Worm (Caenorhabditis elegans) whole organism, L4 larva: ENCODE measurements around the gene fbxa-137.

Experiments
- D1046.2 ChIP-seq: fragments of 200-800 bp; sonication (Bioruptor generic); IDR thresholded peaks from 2 replicates; pipeline ENCODE4 v1.3.6; 2022; ENCODE audit warnings: missing genetic modification characterization, missing compliant biosample characterization
- F26F4.8 ChIP-seq: fragments of 200-800 bp; sonication (Bioruptor generic); conservative IDR thresholded peaks from 2 replicates; pipeline ENCODE4 v1.3.6; 2022; ENCODE audit warnings: missing genetic modification characterization, missing compliant biosample characterization
- F37D6.2 ChIP-seq: sonication (generic microtip); optimal IDR thresholded peaks from 2 replicates; lab custom pipeline; 2016; ENCODE audit warnings: mild to moderate bottlenecking, missing genetic modification characterization, missing compliant biosample characterization
- R02D3.7 ChIP-seq: fragments of 150-350 bp; sonication (generic microtip); optimal IDR thresholded peaks from 3 replicates; lab custom pipeline; 2014; ENCODE audit warnings: missing biosample characterization, missing genetic modification characterization
- Y48G9A.11 ChIP-seq: fragments of 200-800 bp; sonication (Bioruptor generic); IDR thresholded peaks from 2 replicates; pipeline ENCODE4 v1.3.6; 2022; ENCODE audit warnings: missing genetic modification reagents, missing genetic modification characterization, missing compliant biosample characterization
- Y75B8A.6 ChIP-seq: fragments of 200-800 bp; sonication (Bioruptor generic); IDR thresholded peaks from 2 replicates; pipeline ENCODE4 v1.3.6; 2022; ENCODE audit warnings: missing genetic modification reagents, missing genetic modification characterization, missing compliant biosample characterization
- ZK337.2 ChIP-seq: fragments of 200-800 bp; sonication (Bioruptor generic); IDR thresholded peaks from 2 replicates; pipeline ENCODE4 v1.3.6; 2022; ENCODE audit warnings: missing genetic modification reagents, missing genetic modification characterization, missing compliant biosample characterization
- aha-1 ChIP-seq: fragments of 150-350 bp; peaks from one replicate; lab custom pipeline; 2014; ENCODE audit warnings: missing biosample characterization, missing genetic modification characterization
- aly-2 ChIP-seq: sonication (generic microtip); optimal IDR thresholded peaks from 2 replicates; lab custom pipeline; 2018; ENCODE audit warnings: missing biosample characterization, missing genetic modification characterization
- ceh-20 ChIP-seq: fragments of 200-800 bp; sonication (Bioruptor generic); IDR thresholded peaks from 2 replicates; pipeline ENCODE4 v1.3.6; 2022; ENCODE audit warnings: missing genetic modification reagents, missing genetic modification characterization, missing compliant biosample characterization
- ceh-28 ChIP-seq: fragments of 150-350 bp; optimal IDR thresholded peaks from 2 replicates; lab custom pipeline; 2014; ENCODE audit warnings: missing biosample characterization, missing genetic modification reagents, missing genetic modification characterization
- ceh-62 ChIP-seq: sonication (generic microtip); optimal IDR thresholded peaks from 2 replicates; lab custom pipeline; 2017; ENCODE audit warnings: missing biosample characterization, missing genetic modification characterization
- ces-1 ChIP-seq: fragments of 150-350 bp; sonication (generic microtip); optimal IDR thresholded peaks from 4 replicates; lab custom pipeline; 2014; ENCODE audit warnings: missing biosample characterization, missing genetic modification reagents, missing genetic modification characterization
- cey-2 ChIP-seq: sonication (generic microtip); optimal IDR thresholded peaks from 3 replicates; lab custom pipeline; 2017; ENCODE audit warnings: missing genetic modification characterization, mild to moderate bottlenecking, missing compliant biosample characterization, antibody characterized with exemption, borderline replicate concordance; ENCODE audit not compliant: insufficient read depth
- daf-12 ChIP-seq: fragments of 150-350 bp; optimal IDR thresholded peaks from 2 replicates; lab custom pipeline; 2014; ENCODE audit warnings: missing biosample characterization, missing genetic modification reagents, missing genetic modification characterization
- daf-16 ChIP-seq, 3 experiments: sonication (generic microtip); optimal IDR thresholded peaks; 2 replicates each; lab custom pipeline; 2016 to 2017; ENCODE audit warnings: missing genetic modification characterization in 3 of 3, missing genetic modification reagents in 3 of 3, mild to moderate bottlenecking in 2 of 3, missing compliant biosample characterization in 2 of 3, missing biosample characterization in 1 of 3, moderate library complexity in 1 of 3
- dpl-1 ChIP-seq: fragments of 150-350 bp; optimal IDR thresholded peaks from 2 replicates; lab custom pipeline; 2014; ENCODE audit warnings: missing biosample characterization, missing genetic modification reagents, missing genetic modification characterization
- duxl-1 ChIP-seq: sonication (generic microtip); optimal IDR thresholded peaks from 2 replicates; lab custom pipeline; 2016; ENCODE audit warnings: mild to moderate bottlenecking, missing genetic modification characterization, moderate library complexity, missing compliant biosample characterization; ENCODE audit not compliant: poor library complexity
- dve-1 ChIP-seq: sonication (generic microtip); optimal IDR thresholded peaks from 2 replicates; lab custom pipeline; 2017; ENCODE audit warnings: antibody characterized with exemption, mild to moderate bottlenecking, missing genetic modification characterization, missing compliant biosample characterization; ENCODE audit not compliant: insufficient read depth
- egl-43 ChIP-seq: fragments of 200-800 bp; sonication (Bioruptor generic); IDR thresholded peaks from 2 replicates; pipeline ENCODE4 v1.3.6; 2022; ENCODE audit warnings: missing genetic modification reagents, missing genetic modification characterization, missing compliant biosample characterization
- hlh-11 ChIP-seq: fragments of 200-800 bp; sonication (Bioruptor generic); optimal IDR thresholded peaks from 2 replicates; lab custom pipeline; 2018; ENCODE audit warnings: mild to moderate bottlenecking, missing genetic modification characterization, missing compliant biosample characterization
- hlh-30 ChIP-seq: sonication (generic microtip); optimal IDR thresholded peaks from 2 replicates; lab custom pipeline; 2017; ENCODE audit warnings: antibody characterized with exemption, mild to moderate bottlenecking, missing genetic modification characterization, missing compliant biosample characterization; ENCODE audit not compliant: insufficient read depth
- hmg-1.1 ChIP-seq: fragments of 200-800 bp; sonication (Bioruptor generic); IDR thresholded peaks from 2 replicates; pipeline ENCODE4 v1.3.6; 2022; ENCODE audit warnings: missing genetic modification reagents, missing genetic modification characterization, missing compliant biosample characterization
- jun-1 ChIP-seq: fragments of 150-350 bp; optimal IDR thresholded peaks from 2 replicates; lab custom pipeline; 2014; ENCODE audit warnings: missing biosample characterization, missing genetic modification reagents, missing genetic modification characterization
- lin-1 ChIP-seq: fragments of 200-800 bp; sonication (Bioruptor generic); IDR thresholded peaks from 2 replicates; pipeline ENCODE4 v1.3.6; 2022; ENCODE audit warnings: missing genetic modification reagents, missing genetic modification characterization, missing compliant biosample characterization
- lin-13 ChIP-seq: fragments of 150-350 bp; optimal IDR thresholded peaks from 2 replicates; lab custom pipeline; 2014; ENCODE audit warnings: missing biosample characterization, missing genetic modification reagents, missing genetic modification characterization
- lin-15B ChIP-seq: fragments of 150-350 bp; sonication (generic microtip); optimal IDR thresholded peaks from 3 replicates; lab custom pipeline; 2014; ENCODE audit warnings: missing biosample characterization, missing genetic modification characterization
- lsy-2 ChIP-seq, 2 experiments: fragments of 150-350 bp in 1 of 2; sonication (generic microtip) in 1 of 2; optimal IDR thresholded peaks; 2 replicates each; lab custom pipeline; 2014 to 2017; ENCODE audit warnings: missing biosample characterization in 2 of 2, missing genetic modification characterization in 2 of 2
- mdt-29 ChIP-seq: fragments of 200-800 bp; sonication (Bioruptor generic); IDR thresholded peaks from 2 replicates; pipeline ENCODE4 v1.3.6; 2022; ENCODE audit warnings: missing genetic modification reagents, missing genetic modification characterization, missing compliant biosample characterization
- mep-1 ChIP-seq: fragments of 150-350 bp; sonication (generic microtip); optimal IDR thresholded peaks from 3 replicates; lab custom pipeline; 2014; ENCODE audit warnings: missing biosample characterization, missing genetic modification characterization
- mes-2 ChIP-seq: sonication (generic microtip); optimal IDR thresholded peaks from 2 replicates; lab custom pipeline; 2016; ENCODE audit warnings: missing genotype, mild to moderate bottlenecking, missing genetic modification characterization, missing compliant biosample characterization; ENCODE audit not compliant: poor library complexity, severe bottlenecking
- mxl-2 ChIP-seq: fragments of 200-800 bp; sonication (Bioruptor generic); conservative IDR thresholded peaks from 2 replicates; pipeline ENCODE4 v1.3.6; 2022; ENCODE audit warnings: missing genetic modification reagents, missing genetic modification characterization, missing compliant biosample characterization
- nhr-102 ChIP-seq: sonication (generic microtip); optimal IDR thresholded peaks from 2 replicates; lab custom pipeline; 2016; ENCODE audit warnings: mild to moderate bottlenecking, missing genetic modification characterization, moderate library complexity, missing compliant biosample characterization
- nhr-11 ChIP-seq: fragments of 150-350 bp; optimal IDR thresholded peaks from 2 replicates; lab custom pipeline; 2014; ENCODE audit warnings: missing biosample characterization, missing genetic modification characterization
- nhr-28 ChIP-seq: fragments of 150-350 bp; optimal IDR thresholded peaks from 2 replicates; lab custom pipeline; 2014; ENCODE audit warnings: missing biosample characterization, missing genetic modification characterization
- nhr-77 ChIP-seq: fragments of 150-350 bp; optimal IDR thresholded peaks from 2 replicates; lab custom pipeline; 2014; ENCODE audit warnings: missing biosample characterization, missing genetic modification characterization
- php-3 ChIP-seq: fragments of 200-800 bp; sonication (Bioruptor generic); IDR thresholded peaks from 2 replicates; pipeline ENCODE4 v1.3.6; 2022; ENCODE audit warnings: missing genetic modification reagents, missing genetic modification characterization, missing compliant biosample characterization
- rbr-2 ChIP-seq: sonication (generic microtip); optimal IDR thresholded peaks from 2 replicates; lab custom pipeline; 2016; ENCODE audit warnings: missing genotype, missing genetic modification characterization, missing compliant biosample characterization
- skn-1 ChIP-seq: fragments of 150-350 bp; optimal IDR thresholded peaks from 2 replicates; lab custom pipeline; 2014; ENCODE audit warnings: missing biosample characterization, missing genetic modification characterization
- snpc-4 ChIP-seq: fragments of 150-350 bp; optimal IDR thresholded peaks from 2 replicates; lab custom pipeline; 2014; ENCODE audit warnings: missing biosample characterization, missing genetic modification characterization
- spr-1 ChIP-seq: sonication (generic microtip); optimal IDR thresholded peaks from 2 replicates; lab custom pipeline; 2016; ENCODE audit warnings: mild to moderate bottlenecking, missing genetic modification characterization, missing compliant biosample characterization
- unc-62 ChIP-seq, 3 experiments: fragments of 150-350 bp in 1 of 3; sonication (generic microtip); optimal IDR thresholded peaks in 2 of 3; peaks in 1 of 3; 1 replicate in 1 of 3; 2 replicates in 2 of 3; lab custom pipeline; 2014 to 2017; ENCODE audit warnings: missing biosample characterization in 3 of 3, missing genetic modification characterization in 3 of 3, missing genetic modification reagents in 3 of 3, missing genotype in 1 of 3
- vab-7 ChIP-seq: fragments of 200-800 bp; sonication (Bioruptor generic); IDR thresholded peaks from 2 replicates; pipeline ENCODE4 v1.3.6; 2022; ENCODE audit warnings: missing genetic modification reagents, missing genetic modification characterization, missing compliant biosample characterization
- zag-1 ChIP-seq: fragments of 150-350 bp; optimal IDR thresholded peaks from 2 replicates; lab custom pipeline; 2014; ENCODE audit warnings: missing biosample characterization, missing genetic modification characterization
- zfp-3 ChIP-seq: fragments of 200-800 bp; sonication (Bioruptor generic); conservative IDR thresholded peaks from 2 replicates; pipeline ENCODE4 v1.3.6; 2022; ENCODE audit warnings: missing genetic modification reagents, missing genetic modification characterization, missing compliant biosample characterization
- zip-11 ChIP-seq: fragments of 200-800 bp; sonication (Bioruptor generic); IDR thresholded peaks from 2 replicates; pipeline ENCODE4 v1.3.6; 2022; ENCODE audit warnings: missing genetic modification characterization, missing compliant biosample characterization
- zip-2 ChIP-seq: fragments of 150-350 bp; optimal IDR thresholded peaks from 2 replicates; lab custom pipeline; 2014; ENCODE audit warnings: missing biosample characterization, missing genetic modification characterization

The fbxa-137 gene

DNA sequence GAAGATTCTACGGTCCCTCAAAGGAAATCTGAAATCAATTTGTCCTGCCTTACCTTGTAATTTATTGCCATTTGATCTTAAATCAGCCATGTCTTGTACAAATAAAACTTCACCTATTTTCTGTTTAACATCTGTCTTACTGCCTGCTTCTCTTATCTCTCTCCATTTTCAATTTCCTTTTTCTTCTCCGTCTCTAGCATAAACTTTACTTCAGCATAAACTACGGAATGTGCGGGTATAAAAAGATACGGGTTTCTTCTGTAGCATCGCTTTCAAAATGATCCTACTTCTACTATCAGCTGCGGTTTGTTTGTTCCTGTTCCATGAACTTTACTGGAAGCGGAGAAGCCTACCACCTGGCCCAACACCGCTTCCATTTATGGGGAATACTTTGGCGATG is 33.9 kb upstream of the fbxa-137 start, which contains the start of gene cyp-33C5 (continued):
- TF ChIP-seq F37D6.2 (tag; lab: Kevin White, UChicago) (no peak), ceh-20 (GFP tag; lab: Robert Waterston, UW) (no peak), hlh-11 (peak; percentile 25), nhr-77 (tag; lab: Kevin White, UChicago) (no peak), lin-1 (GFP tag; lab: Robert Waterston, UW) (0 out of 2 replicates have a peak, but pooled peaks have one; percentile 41), Y75B8A.6 (GFP tag; lab: Robert Waterston, UW) (no peak), R02D3.7 (no peak), ceh-62 (tag; lab: Kevin White, UChicago) (no peak), mdt-29 (GFP tag; lab: Robert Waterston, UW) (no peak), rbr-2 (tag; lab: Kevin White, UChicago) (no peak), jun-1 (tag; lab: Kevin White, UChicago) (no peak), php-3 (GFP tag; lab: Robert Waterston, UW) (no peak)
- TF ChIP-seq, all 104 proteins: peak for 8

DNA sequence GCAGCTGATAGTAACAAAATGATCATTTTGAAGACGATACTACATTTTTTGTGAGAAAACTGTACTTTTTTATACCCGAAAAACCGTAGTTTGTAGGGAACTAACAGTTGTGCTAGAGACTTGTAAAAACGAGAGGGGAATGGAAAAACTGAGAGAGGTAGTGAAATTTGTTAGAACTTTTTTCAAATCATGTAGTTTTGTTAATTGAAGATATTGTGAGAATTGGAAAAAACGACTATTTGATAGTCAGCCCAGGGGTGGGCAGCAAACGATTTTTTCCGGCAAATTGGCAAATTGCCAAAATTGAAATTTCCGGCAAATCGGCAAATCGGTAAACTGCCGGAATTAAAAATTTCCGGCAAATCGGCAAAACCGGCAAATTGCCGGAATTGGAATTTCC is 29.3 kb upstream of the fbxa-137 start, which contains the start of gene cyp-33C6:
Gene cyp-33C6, minus strand, starts transcription at position 101 of the 400 bp plus-strand sequence.
- TF ChIP-seq lin-13 (GFP tag; lab: Kevin White, UChicago) (no peak), daf-12 (tag; lab: Kevin White, UChicago) (no peak), mes-2 (tag; lab: Kevin White, UChicago) (no peak), ces-1 (GFP tag; lab: Kevin White, UChicago) (no peak), zfp-3 (no peak), lin-15B (tag; lab: Kevin White, UChicago) (no peak), vab-7 (GFP tag; lab: Robert Waterston, UW) (no peak), hmg-1.1 (GFP tag; lab: Robert Waterston, UW) (no peak), aly-2 (no peak), spr-1 (tag; lab: Kevin White, UChicago) (no peak), ceh-28 (tag; lab: Kevin White, UChicago) (no peak), duxl-1 (tag; lab: Kevin White, UChicago) (no peak), daf-16 (GFP tag; optimal IDR thresholded peaks at IDR 0.05; lab: Kevin White, UChicago) (no peak), daf-16 (tag; optimal IDR thresholded peaks at IDR 0.05; lab: Kevin White, UChicago) (no peak), D1046.2 (no peak), Y48G9A.11 (no peak), cey-2 (tag; lab: Kevin White, UChicago) (no peak), nhr-11 (no peak), ZK337.2 (GFP tag; lab: Robert Waterston, UW) (no peak), egl-43 (no peak)

DNA sequence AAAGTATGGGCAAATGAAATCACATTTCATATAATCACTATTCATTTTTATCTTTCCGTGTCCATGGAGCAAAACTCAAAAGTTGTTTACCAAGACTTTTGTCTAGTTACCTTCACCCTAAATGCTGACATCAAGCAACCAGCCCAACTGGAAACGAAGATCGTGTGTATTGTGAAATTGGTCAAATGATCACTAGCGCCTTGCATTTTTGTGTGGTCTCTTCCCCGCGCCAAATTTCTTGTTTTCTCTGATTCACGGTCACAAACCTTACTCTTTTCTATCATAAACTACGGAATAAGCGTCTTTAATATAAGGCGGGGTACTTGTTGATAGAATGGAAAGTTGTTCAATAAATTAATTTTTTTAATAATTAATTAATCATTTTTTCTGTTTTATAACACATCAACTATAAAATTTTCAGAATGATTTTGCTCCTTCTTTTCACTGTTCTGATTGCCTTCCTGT is 28.5 kb upstream of the fbxa-137 start, which contains the start of gene cyp-33C7:
Gene cyp-33C7, plus strand, starts transcription at position 415 of the 465 bp plus-strand sequence.
- TF ChIP-seq daf-16 (GFP tag; optimal IDR thresholded peaks at IDR 0.05; lab: Kevin White, UChicago) (peak in 1 of 2 experiments; percentile 43), daf-16 (tag; optimal IDR thresholded peaks at IDR 0.05; lab: Kevin White, UChicago) (peak; percentile 98), hlh-30 (tag; lab: Kevin White, UChicago) (peak; percentile 90), mxl-2 (GFP tag; lab: Robert Waterston, UW) (no peak), zip-2 (tag; lab: Kevin White, UChicago) (no peak), dpl-1 (GFP tag; lab: Kevin White, UChicago) (peak; percentile 15), R02D3.7 (no peak), lsy-2 (tag; optimal IDR thresholded peaks at IDR 0.05; lab: Kevin White, UChicago) (no peak), zag-1 (no peak), snpc-4 (no peak), nhr-102 (tag; lab: Kevin White, UChicago) (peak; percentile 82), nhr-28 (tag; lab: Kevin White, UChicago) (peak; percentile 98), unc-62 (GFP tag; optimal IDR thresholded peaks at IDR 0.05 in 1 of 2; lab: Kevin White, UChicago) (peak in 1 of 2 experiments; percentile 48), unc-62 (tag; optimal IDR thresholded peaks at IDR 0.05; lab: Kevin White, UChicago) (no peak), mes-2 (tag; lab: Kevin White, UChicago) (peak; percentile 44), zip-11 (GFP tag; lab: Robert Waterston, UW) (no peak), nhr-77 (tag; lab: Kevin White, UChicago) (peak; percentile 89), F26F4.8 (no peak), mep-1 (tag; lab: Kevin White, UChicago) (peak; percentile 64), skn-1 (no peak), dve-1 (peak; percentile 87), ceh-62 (tag; lab: Kevin White, UChicago) (no peak), aha-1 (tag; lab: Kevin White, UChicago) (peak; percentile 45)
